Fruit fly (Drosophila melanogaster) whole organism: ENCODE results near the gene CG34296.

Experiments
- CG8478 ChIP-seq: fragments of >200 bp; optimal IDR thresholded peaks from 2 replicates; lab custom pipeline; 2018; ENCODE audit warnings: inconsistent platforms
- EcR ChIP-seq, 2 experiments: fragments of >200 bp; optimal IDR thresholded peaks; 2 replicates each; lab custom pipeline; 2017; ENCODE audit warnings: missing biosample characterization in 2 of 2, missing genetic modification characterization in 2 of 2, missing genetic modification reagents in 2 of 2
- pan ChIP-seq: fragments of >200 bp; optimal IDR thresholded peaks from 2 replicates; lab custom pipeline; 2017
- psq ChIP-seq: fragments of >200 bp; optimal IDR thresholded peaks from 2 replicates; lab custom pipeline; 2017
- usp ChIP-seq: fragments of >200 bp; optimal IDR thresholded peaks from 2 replicates; lab custom pipeline; 2017; ENCODE audit warnings: missing biosample characterization, missing genetic modification characterization, mixed read lengths

DNA sequence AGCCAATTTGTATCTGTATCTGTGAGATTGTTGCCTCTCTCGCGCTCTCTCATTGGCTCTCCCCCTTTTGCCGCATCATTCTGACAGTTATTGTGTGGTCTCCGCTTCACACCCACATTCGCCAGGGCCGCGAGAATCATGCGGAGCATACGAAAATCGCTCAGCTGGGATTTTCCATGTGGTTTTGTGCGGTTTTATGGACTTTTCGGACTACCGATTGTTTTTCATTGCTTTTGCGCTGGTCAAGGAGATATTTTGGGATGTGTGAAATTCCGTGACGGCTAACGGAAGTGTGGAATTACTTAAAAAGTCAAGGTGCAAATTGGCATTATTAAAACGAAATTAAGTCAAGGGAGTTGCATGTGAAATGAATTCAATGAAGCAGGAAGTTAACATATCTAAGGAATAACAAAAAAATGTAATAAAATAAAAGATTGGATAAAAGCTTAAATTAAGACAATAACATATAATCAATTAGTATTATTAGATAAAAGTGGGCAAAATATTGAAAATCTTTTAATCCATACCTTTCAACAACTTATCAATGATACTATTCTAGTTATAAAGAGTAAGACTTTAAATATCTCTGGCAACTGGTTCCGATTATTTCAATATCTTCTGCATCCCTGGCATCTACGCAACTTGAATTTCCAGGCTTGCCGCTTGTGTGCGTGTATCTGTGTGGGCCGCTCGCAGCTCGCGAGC lies 49.9 kb downstream of the CG34296 start:
- TF ChIP-seq pan (lab: Kevin White, UChicago) (no peak), EcR (GFP tag; optimal IDR thresholded peaks at IDR 0.05; lab: Kevin White, UChicago) (no peak), psq (lab: Kevin White, UChicago) (peak; percentile 56), CG8478 (lab: Kevin White, UChicago) (no peak), usp (GFP tag; lab: Kevin White, UChicago) (no peak)
